Fruit fly (Drosophila melanogaster) whole organism, embryonic: ENCODE results near the gene WDR79.

Experiments used
- CG11247 ChIP-seq: fragments of 200-800 bp; sonication (Bioruptor generic); IDR thresholded peaks from 2 replicates; pipeline ENCODE4 v1.3.6; 2022; ENCODE audit warnings: missing biosample characterization, missing genetic modification characterization
- CG12071 ChIP-seq: fragments of 200-800 bp; sonication (Bioruptor generic); optimal IDR thresholded peaks from 3 replicates; lab custom pipeline; 2018; ENCODE audit warnings: missing biosample characterization, mild to moderate bottlenecking, missing genetic modification characterization
- CG1233 ChIP-seq: fragments of 200-800 bp; sonication (Bioruptor generic); optimal IDR thresholded peaks from 4 replicates; lab custom pipeline; 2018; ENCODE audit warnings: missing biosample characterization, mild to moderate bottlenecking, missing genetic modification characterization
- CG13287 ChIP-seq: fragments of 200-800 bp; sonication (Bioruptor generic); IDR thresholded peaks from 2 replicates; pipeline ENCODE4 v1.3.6; 2022; ENCODE audit warnings: missing biosample characterization, missing genetic modification characterization; ENCODE audit not compliant: partially characterized antibody
- CG14860 ChIP-seq: fragments of 200-800 bp; sonication (Bioruptor generic); IDR thresholded peaks from 3 replicates; pipeline ENCODE4 v1.3.6; 2022; ENCODE audit warnings: missing biosample characterization, missing genetic modification characterization; ENCODE audit not compliant: partially characterized antibody
- CG15479 ChIP-seq: fragments of 200-800 bp; sonication (Bioruptor generic); optimal IDR thresholded peaks from 3 replicates; lab custom pipeline; 2019; ENCODE audit warnings: missing biosample characterization, mild to moderate bottlenecking, missing genetic modification characterization, moderate library complexity
- CG17186 ChIP-seq: fragments of 200-800 bp; sonication (Bioruptor generic); optimal IDR thresholded peaks from 3 replicates; lab custom pipeline; 2017; ENCODE audit warnings: missing biosample characterization, missing genetic modification reagents, missing genetic modification characterization
- CG17385 ChIP-seq: fragments of 200-800 bp; sonication (Bioruptor generic); optimal IDR thresholded peaks from 3 replicates; lab custom pipeline; 2018; ENCODE audit warnings: missing biosample characterization, mild to moderate bottlenecking, missing genetic modification characterization
- CG17802 ChIP-seq: fragments of 200-800 bp; sonication (Bioruptor generic); optimal IDR thresholded peaks from 2 replicates; lab custom pipeline; 2018; ENCODE audit warnings: missing biosample characterization, mild to moderate bottlenecking, missing genetic modification characterization, moderate library complexity
- CG18011 ChIP-seq: fragments of 200-800 bp; sonication (Bioruptor generic); optimal IDR thresholded peaks from 2 replicates; lab custom pipeline; 2017; ENCODE audit warnings: missing biosample characterization, missing genetic modification characterization, mild to moderate bottlenecking, moderate library complexity, missing genotype
- CG18476 ChIP-seq: fragments of 200-800 bp; sonication (Bioruptor generic); optimal IDR thresholded peaks from 2 replicates; lab custom pipeline; 2016; ENCODE audit warnings: missing biosample characterization, mild to moderate bottlenecking, missing genetic modification characterization
- CG2199 ChIP-seq: fragments of 200-800 bp; sonication (Bioruptor generic); IDR thresholded peaks from 3 replicates; pipeline ENCODE4 v1.3.6; 2022; ENCODE audit warnings: missing biosample characterization, missing genetic modification characterization
- CG2202 ChIP-seq: fragments of 200-800 bp; sonication (Bioruptor generic); optimal IDR thresholded peaks from 2 replicates; lab custom pipeline; 2018; ENCODE audit warnings: missing biosample characterization, mild to moderate bottlenecking, missing genetic modification characterization
- CG30020 ChIP-seq: fragments of 200-800 bp; optimal IDR thresholded peaks from 2 replicates; lab custom pipeline; 2019; ENCODE audit warnings: missing biosample characterization, mild to moderate bottlenecking, missing genetic modification characterization, moderate library complexity
- CG3065 ChIP-seq: fragments of 200-800 bp; sonication (Bioruptor generic); optimal IDR thresholded peaks from 2 replicates; lab custom pipeline; 2016; ENCODE audit warnings: missing biosample characterization, missing genetic modification characterization
- CG4360 ChIP-seq: fragments of 200-800 bp; sonication (Bioruptor generic); IDR thresholded peaks from 2 replicates; pipeline ENCODE4 v1.3.6; 2022; ENCODE audit warnings: missing biosample characterization, missing genetic modification characterization
- CG6791 ChIP-seq: fragments of 200-800 bp; sonication (Bioruptor generic); IDR thresholded peaks from 3 replicates; pipeline ENCODE4 v1.3.6; 2022; ENCODE audit warnings: missing biosample characterization, missing genetic modification characterization; ENCODE audit not compliant: partially characterized antibody
- CG8281 ChIP-seq: fragments of 200-800 bp; sonication (Bioruptor generic); optimal IDR thresholded peaks from 2 replicates; lab custom pipeline; 2018; ENCODE audit warnings: missing biosample characterization, mild to moderate bottlenecking, missing genetic modification characterization, moderate library complexity
- CG8924 ChIP-seq: fragments of 200-800 bp; optimal IDR thresholded peaks from 3 replicates; lab custom pipeline; 2019; ENCODE audit warnings: missing biosample characterization, mild to moderate bottlenecking, missing genetic modification characterization, moderate library complexity
- CG9727 ChIP-seq: fragments of 200-800 bp; sonication (Bioruptor generic); optimal IDR thresholded peaks from 3 replicates; lab custom pipeline; 2017; ENCODE audit warnings: missing biosample characterization, mild to moderate bottlenecking, missing genetic modification characterization
- CG9817 ChIP-seq: fragments of 200-800 bp; sonication (Bioruptor generic); optimal IDR thresholded peaks from 2 replicates; lab custom pipeline; 2018; ENCODE audit warnings: missing biosample characterization, mild to moderate bottlenecking, missing genetic modification characterization, moderate library complexity
- Dfd ChIP-seq, 2 experiments: fragments of >200 bp; optimal IDR thresholded peaks; 2 replicates each; lab custom pipeline; 2017; ENCODE audit warnings: missing biosample characterization in 2 of 2, missing genetic modification characterization in 2 of 2
- Doc2 ChIP-seq: fragments of 200-800 bp; sonication (Bioruptor generic); IDR thresholded peaks from 2 replicates; pipeline ENCODE4 v1.3.6; 2022; ENCODE audit warnings: missing biosample characterization, missing genetic modification characterization
- HmgD ChIP-seq: fragments of 200-800 bp; sonication (Bioruptor generic); optimal IDR thresholded peaks from 3 replicates; lab custom pipeline; 2016; ENCODE audit warnings: missing biosample characterization, missing genetic modification characterization
- HmgZ ChIP-seq: fragments of 200-800 bp; sonication (Bioruptor generic); optimal IDR thresholded peaks from 2 replicates; lab custom pipeline; 2018; ENCODE audit warnings: missing biosample characterization, mild to moderate bottlenecking, missing genetic modification characterization
- Ravus ChIP-seq: fragments of 200-800 bp; sonication (Bioruptor generic); IDR thresholded peaks from 2 replicates; pipeline ENCODE4 v1.3.6; 2022; ENCODE audit warnings: missing biosample characterization, missing genetic modification characterization
- Sox100B ChIP-seq: fragments of 200-800 bp; sonication (Bioruptor generic); optimal IDR thresholded peaks from 3 replicates; lab custom pipeline; 2018; ENCODE audit warnings: missing biosample characterization, mild to moderate bottlenecking, missing genetic modification characterization
- Stat92E ChIP-seq, 3 experiments: fragments of >200 bp in 2 of 3; fragments of 200-800 bp in 1 of 3; sonication (Bioruptor generic) in 1 of 3; optimal IDR thresholded peaks; 2 replicates each; lab custom pipeline; 2017 to 2019; ENCODE audit warnings: missing biosample characterization in 3 of 3, missing genetic modification characterization in 3 of 3, mild to moderate bottlenecking in 1 of 3, moderate library complexity in 1 of 3
- TFAM ChIP-seq: fragments of 200-800 bp; sonication (Bioruptor generic); optimal IDR thresholded peaks from 2 replicates; lab custom pipeline; 2017; ENCODE audit warnings: missing biosample characterization, missing genetic modification characterization, inconsistent platforms
- Xrp1 ChIP-seq: fragments of 200-800 bp; sonication (Bioruptor generic); IDR thresholded peaks from 2 replicates; pipeline ENCODE4 v1.3.6; 2022; ENCODE audit warnings: missing biosample characterization, missing genetic modification characterization
- abd-A ChIP-seq: fragments of 200-800 bp; sonication (Bioruptor generic); optimal IDR thresholded peaks from 3 replicates; lab custom pipeline; 2019; ENCODE audit warnings: missing biosample characterization, mild to moderate bottlenecking, missing genetic modification characterization, moderate library complexity
- al ChIP-seq: fragments of 200-800 bp; sonication (Bioruptor generic); IDR thresholded peaks from 2 replicates; pipeline ENCODE4 v1.3.6; 2022; ENCODE audit warnings: missing biosample characterization, missing genetic modification characterization
- bcd ChIP-seq: fragments of 200-800 bp; sonication (Bioruptor generic); optimal IDR thresholded peaks from 2 replicates; lab custom pipeline; 2017; ENCODE audit warnings: missing biosample characterization, mild to moderate bottlenecking, missing genetic modification characterization
- cato ChIP-seq: fragments of 200-800 bp; sonication (Bioruptor generic); optimal IDR thresholded peaks from 2 replicates; lab custom pipeline; 2016; ENCODE audit warnings: missing biosample characterization, missing genetic modification characterization, borderline replicate concordance
- ci ChIP-seq: fragments of 200-800 bp; sonication (Bioruptor generic); IDR thresholded peaks from 3 replicates; pipeline ENCODE4 v1.3.6; 2022; ENCODE audit warnings: missing biosample characterization, missing genetic modification characterization
- dmrt11E ChIP-seq: fragments of 200-800 bp; sonication (Bioruptor generic); optimal IDR thresholded peaks from 3 replicates; lab custom pipeline; 2018; ENCODE audit warnings: missing biosample characterization, mild to moderate bottlenecking, missing genetic modification characterization, moderate library complexity
- gcm2 ChIP-seq: fragments of 200-800 bp; sonication (Bioruptor generic); optimal IDR thresholded peaks from 2 replicates; lab custom pipeline; 2016; ENCODE audit warnings: missing biosample characterization, missing genetic modification characterization
- gfzf ChIP-seq: fragments of 200-800 bp; sonication (Bioruptor generic); optimal IDR thresholded peaks from 2 replicates; lab custom pipeline; 2016; ENCODE audit warnings: missing biosample characterization, mild to moderate bottlenecking, missing genetic modification characterization, moderate library complexity
- grn ChIP-seq: fragments of 200-800 bp; sonication (Bioruptor generic); optimal IDR thresholded peaks from 3 replicates; lab custom pipeline; 2017; ENCODE audit warnings: missing biosample characterization, missing genetic modification characterization
- ham ChIP-seq: fragments of 200-800 bp; sonication (Bioruptor generic); IDR thresholded peaks from 2 replicates; pipeline ENCODE4 v1.3.6; 2022; ENCODE audit warnings: missing biosample characterization, missing genetic modification characterization
- lab ChIP-seq: fragments of 200-800 bp; sonication (Bioruptor generic); optimal IDR thresholded peaks from 3 replicates; lab custom pipeline; 2017; ENCODE audit warnings: missing biosample characterization, missing genetic modification characterization, mild to moderate bottlenecking, moderate library complexity, missing genetic modification reagents
- mld ChIP-seq: fragments of 200-800 bp; sonication (Bioruptor generic); IDR thresholded peaks from 3 replicates; pipeline ENCODE4 v1.3.6; 2022; ENCODE audit warnings: missing biosample characterization, missing genetic modification characterization; ENCODE audit not compliant: partially characterized antibody
- pros ChIP-seq: fragments of 200-800 bp; sonication (Bioruptor generic); optimal IDR thresholded peaks from 3 replicates; lab custom pipeline; 2019; ENCODE audit warnings: missing biosample characterization, mild to moderate bottlenecking, missing genetic modification characterization, moderate library complexity
- rib ChIP-seq: fragments of 200-800 bp; sonication (Bioruptor generic); IDR thresholded peaks from 2 replicates; pipeline ENCODE4 v1.3.6; 2022; ENCODE audit warnings: missing biosample characterization, missing genetic modification characterization
- sens ChIP-seq: fragments of 200-800 bp; sonication (Bioruptor generic); peaks from one replicate; lab custom pipeline; 2016; ENCODE audit warnings: missing biosample characterization, missing genetic modification characterization
- seq ChIP-seq: fragments of 200-800 bp; sonication (Bioruptor generic); IDR thresholded peaks from 2 replicates; pipeline ENCODE4 v1.3.6; 2022; ENCODE audit warnings: missing biosample characterization, missing genetic modification characterization
- slp2 ChIP-seq: fragments of 200-800 bp; sonication (Bioruptor generic); optimal IDR thresholded peaks from 2 replicates; lab custom pipeline; 2016; ENCODE audit warnings: missing biosample characterization, missing genetic modification characterization
- so ChIP-seq: fragments of 200-800 bp; sonication (Bioruptor generic); IDR thresholded peaks from 3 replicates; pipeline ENCODE4 v1.3.6; 2022; ENCODE audit warnings: missing biosample characterization, missing genetic modification characterization
- tio ChIP-seq: fragments of 200-800 bp; sonication (Bioruptor generic); optimal IDR thresholded peaks from 2 replicates; lab custom pipeline; 2017; ENCODE audit warnings: missing biosample characterization, missing genetic modification characterization, inconsistent platforms
- unc-4 ChIP-seq: fragments of 200-800 bp; sonication (Bioruptor generic); IDR thresholded peaks from 2 replicates; pipeline ENCODE4 v1.3.6; 2022; ENCODE audit warnings: missing biosample characterization, missing genetic modification characterization; ENCODE audit not compliant: partially characterized antibody
- zf30C ChIP-seq: fragments of 200-800 bp; sonication (Bioruptor generic); optimal IDR thresholded peaks from 3 replicates; lab custom pipeline; 2018; ENCODE audit warnings: missing biosample characterization, mild to moderate bottlenecking, missing genetic modification characterization

Gene WDR79

DNA sequence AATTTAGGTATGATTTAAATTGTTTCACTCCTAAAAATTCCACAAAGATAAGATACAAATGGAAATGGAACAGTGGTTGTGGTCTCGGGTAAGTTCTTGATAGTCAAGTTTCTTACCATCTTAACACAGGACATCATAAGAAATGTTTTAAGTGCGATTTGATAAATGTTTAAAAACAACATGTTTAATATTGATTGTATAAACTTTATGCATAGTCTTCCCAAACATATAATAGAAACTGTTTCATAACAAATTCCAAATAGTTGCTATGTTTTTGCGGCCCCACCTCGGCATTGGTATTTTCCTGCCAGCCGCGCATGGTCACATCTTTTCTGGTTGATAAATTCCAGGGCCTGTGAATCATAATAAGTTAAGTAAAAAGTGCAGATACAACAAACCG is 2.8 kb downstream of the WDR79 start, which contains the start of gene Arpc4 (continued):
- TF ChIP-seq Ravus (GFP tag; lab: Robert Waterston, UW), result no peak
- TF ChIP-seq CG17385 (GFP tag; lab: Kevin White, UChicago), result peak; percentile 4
- no peak for TF ChIP-seq CG3065 (GFP tag; lab: Kevin White, UChicago)
- TF ChIP-seq sens (GFP tag; lab: Kevin White, UChicago), result peak; percentile 82
- TF ChIP-seq pros, result no peak
- TF ChIP-seq CG1233 (GFP tag; lab: Kevin White, UChicago), result peak; percentile 13
- no peak for TF ChIP-seq HmgD (GFP tag; lab: Kevin White, UChicago)
- peak; percentile 25; the same call in 1 of the 2 replicates for TF ChIP-seq seq
- TF ChIP-seq Doc2 (GFP tag; lab: Robert Waterston, UW), result no peak
- TF ChIP-seq lab, result peak; percentile 57
- TF ChIP-seq CG17186 (GFP tag; lab: Kevin White, UChicago), result peak; percentile 34
- peak; percentile 14 for TF ChIP-seq CG2202 (tag; lab: Kevin White, UChicago)
- TF ChIP-seq gcm2, result no peak
- no peak for TF ChIP-seq rib (GFP tag; lab: Robert Waterston, UW)
- TF ChIP-seq CG18011 (GFP tag; lab: Kevin White, UChicago), result peak; percentile 18
- no peak for TF ChIP-seq CG6791 (GFP tag; lab: Robert Waterston, UW)
- no peak for TF ChIP-seq CG12071
- TF ChIP-seq CG8281 (tag; lab: Kevin White, UChicago), result no peak
- peak; percentile 56 for TF ChIP-seq CG9817 (tag; lab: Kevin White, UChicago)
- TF ChIP-seq slp2, result no peak
- peak; percentile 81 for TF ChIP-seq CG30020 (tag; lab: Kevin White, UChicago)
- 0 out of 3 replicates have a peak, but pooled peaks have one; percentile 37 for TF ChIP-seq CG2199
- peak; percentile 50 for TF ChIP-seq dmrt11E (tag; lab: Kevin White, UChicago)
- TF ChIP-seq so (GFP tag; lab: Robert Waterston, UW), result no peak
- TF ChIP-seq unc-4 (GFP tag; lab: Robert Waterston, UW), result no peak
- peak; percentile 63 for TF ChIP-seq al (GFP tag; lab: Robert Waterston, UW)
- no peak for TF ChIP-seq tio (GFP tag; lab: Kevin White, UChicago)
- no peak for TF ChIP-seq abd-A (tag; lab: Kevin White, UChicago)
- TF ChIP-seq CG14860 (GFP tag; lab: Robert Waterston, UW), result no peak
- no peak for TF ChIP-seq Dfd (GFP tag; optimal IDR thresholded peaks at IDR 0.05; lab: Kevin White, UChicago)
- TF ChIP-seq HmgZ, result peak; percentile 52
- TF ChIP-seq CG18476, result no peak
- TF ChIP-seq Sox100B (GFP tag; lab: Kevin White, UChicago), result no peak
- TF ChIP-seq Stat92E (GFP tag; optimal IDR thresholded peaks at IDR 0.05; lab: Kevin White, UChicago), result no peak
- TF ChIP-seq zf30C (GFP tag; lab: Kevin White, UChicago), result no peak
- TF ChIP-seq gfzf (GFP tag; lab: Kevin White, UChicago), result peak; percentile 80
- no peak for TF ChIP-seq mld (GFP tag; lab: Robert Waterston, UW)
- no peak for TF ChIP-seq CG9727 (GFP tag; lab: Kevin White, UChicago)
- no peak for TF ChIP-seq CG15479 (GFP tag; lab: Kevin White, UChicago)
- peak; percentile 67 for TF ChIP-seq Xrp1
- peak; percentile 4 for TF ChIP-seq cato (GFP tag; lab: Kevin White, UChicago)
- TF ChIP-seq CG8924 (tag; lab: Kevin White, UChicago), result peak; percentile 55
- no peak for TF ChIP-seq CG4360 (GFP tag; lab: Robert Waterston, UW)
- TF ChIP-seq CG17802 (tag; lab: Kevin White, UChicago), result no peak
- TF ChIP-seq grn (GFP tag; lab: Kevin White, UChicago), result no peak
- TF ChIP-seq CG11247, result peak; percentile 60
- no peak for TF ChIP-seq CG13287 (GFP tag; lab: Robert Waterston, UW)
- TF ChIP-seq TFAM (GFP tag; lab: Kevin White, UChicago), result no peak
- TF ChIP-seq ham, result no peak
- TF ChIP-seq bcd (GFP tag; lab: Kevin White, UChicago), result no peak
- TF ChIP-seq ci (GFP tag; lab: Robert Waterston, UW), result peak; percentile 78
